Fruit fly (Drosophila melanogaster) whole organism, prepupa: ENCODE data around the gene CG34268.
A peak's percentile ranks its signal among the peaks of the same experiment; 100 is the strongest.

ENCODE experiments used
- Blimp-1 ChIP-seq: fragments of 200-800 bp; sonication (Bioruptor generic); optimal IDR thresholded peaks from 3 replicates; lab custom pipeline; 2017; ENCODE audit warnings: missing biosample characterization, missing genetic modification characterization, mild to moderate bottlenecking, moderate library complexity, missing genetic modification reagents
- CG10631 ChIP-seq: fragments of 200-800 bp; sonication (Bioruptor generic); optimal IDR thresholded peaks from 2 replicates; lab custom pipeline; 2016; ENCODE audit warnings: missing biosample characterization, missing genetic modification characterization
- CG11294 ChIP-seq: fragments of 200-800 bp; sonication (Bioruptor generic); IDR thresholded peaks from 2 replicates; pipeline ENCODE4 v1.3.6; 2022; ENCODE audit warnings: missing biosample characterization, missing genetic modification characterization
- CG11762 ChIP-seq: fragments of 200-800 bp; sonication (Bioruptor generic); optimal IDR thresholded peaks from 3 replicates; lab custom pipeline; 2016; ENCODE audit warnings: missing biosample characterization, missing genetic modification characterization; ENCODE audit not compliant: insufficient read depth
- CG15336 ChIP-seq: fragments of 200-800 bp; sonication (Bioruptor generic); IDR thresholded peaks from 2 replicates; pipeline ENCODE4 v1.3.6; 2022; ENCODE audit warnings: missing biosample characterization, missing genetic modification characterization
- CG1621 ChIP-seq: fragments of 200-800 bp; sonication (Bioruptor generic); optimal IDR thresholded peaks from 3 replicates; lab custom pipeline; 2018; ENCODE audit warnings: missing biosample characterization, mild to moderate bottlenecking, missing genetic modification characterization
- CG16779 ChIP-seq: fragments of 200-800 bp; sonication (Bioruptor generic); optimal IDR thresholded peaks from 3 replicates; lab custom pipeline; 2017; ENCODE audit warnings: missing biosample characterization, mild to moderate bottlenecking, missing genetic modification characterization
- CG31627 ChIP-seq: fragments of 200-800 bp; sonication (Bioruptor generic); optimal IDR thresholded peaks from 3 replicates; lab custom pipeline; 2016; ENCODE audit warnings: missing biosample characterization, missing genetic modification characterization
- CG32006 ChIP-seq: fragments of 200-800 bp; sonication (Bioruptor generic); optimal IDR thresholded peaks from 3 replicates; lab custom pipeline; 2017; ENCODE audit warnings: missing biosample characterization, mild to moderate bottlenecking, missing genetic modification characterization
- CG3919 ChIP-seq: fragments of 200-800 bp; sonication (Bioruptor generic); optimal IDR thresholded peaks from 3 replicates; lab custom pipeline; 2016; ENCODE audit warnings: missing biosample characterization, missing genetic modification characterization
- CG6163 ChIP-seq: fragments of 200-800 bp; sonication (Bioruptor generic); IDR thresholded peaks from 3 replicates; pipeline ENCODE4 v1.3.6; 2022; ENCODE audit warnings: missing biosample characterization, missing genetic modification characterization
- CG6854 ChIP-seq: fragments of 200-800 bp; sonication (Bioruptor generic); optimal IDR thresholded peaks from 2 replicates; lab custom pipeline; 2017; ENCODE audit warnings: missing biosample characterization, mild to moderate bottlenecking, missing genetic modification characterization
- CG8319 ChIP-seq: fragments of 200-800 bp; sonication (Bioruptor generic); optimal IDR thresholded peaks from 3 replicates; lab custom pipeline; 2016; ENCODE audit warnings: missing biosample characterization, missing genetic modification characterization
- CG9139 ChIP-seq: fragments of 200-800 bp; sonication (Bioruptor generic); optimal IDR thresholded peaks from 3 replicates; lab custom pipeline; 2017; ENCODE audit warnings: missing biosample characterization, mild to moderate bottlenecking, missing genetic modification characterization
- Eip78C ChIP-seq: fragments of 200-800 bp; sonication (Bioruptor generic); peaks from one replicate; lab custom pipeline; 2016; ENCODE audit warnings: missing biosample characterization, missing genetic modification characterization
- Eip93F ChIP-seq: fragments of 200-800 bp; sonication (Bioruptor generic); optimal IDR thresholded peaks from 2 replicates; lab custom pipeline; 2016; ENCODE audit warnings: missing biosample characterization, mild to moderate bottlenecking, missing genetic modification characterization
- Ets21C ChIP-seq: fragments of 200-800 bp; sonication (Bioruptor generic); optimal IDR thresholded peaks from 3 replicates; lab custom pipeline; 2016; ENCODE audit warnings: missing biosample characterization, missing genetic modification characterization
- Ets96B ChIP-seq: fragments of 200-800 bp; optimal IDR thresholded peaks from 2 replicates; lab custom pipeline; 2019; ENCODE audit warnings: missing biosample characterization, mild to moderate bottlenecking, missing genetic modification characterization, moderate library complexity
- Gug ChIP-seq: fragments of 200-800 bp; sonication (Bioruptor generic); IDR thresholded peaks from 2 replicates; pipeline ENCODE4 v1.3.6; 2022; ENCODE audit warnings: missing biosample characterization, missing genetic modification characterization
- Hr38 ChIP-seq: sonication (Bioruptor generic); optimal IDR thresholded peaks from 2 replicates; lab custom pipeline; 2016; ENCODE audit warnings: missing biosample characterization, missing genetic modification characterization
- Hr39 ChIP-seq: fragments of 200-800 bp; sonication (Bioruptor generic); optimal IDR thresholded peaks from 2 replicates; lab custom pipeline; 2016; ENCODE audit warnings: missing biosample characterization, missing genetic modification characterization
- Hr4 ChIP-seq: fragments of 200-800 bp; sonication (Bioruptor generic); optimal IDR thresholded peaks from 3 replicates; lab custom pipeline; 2016; ENCODE audit warnings: missing biosample characterization, missing genetic modification characterization
- Lpt ChIP-seq: fragments of 200-800 bp; sonication (Bioruptor generic); optimal IDR thresholded peaks from 3 replicates; lab custom pipeline; 2016; ENCODE audit warnings: missing biosample characterization, missing genetic modification characterization
- Met ChIP-seq: fragments of 200-800 bp; sonication (Bioruptor generic); optimal IDR thresholded peaks from 3 replicates; lab custom pipeline; 2016; ENCODE audit warnings: missing biosample characterization, missing genetic modification characterization
- OdsH ChIP-seq: fragments of 200-800 bp; sonication (Bioruptor generic); optimal IDR thresholded peaks from 3 replicates; lab custom pipeline; 2016; ENCODE audit warnings: missing biosample characterization, missing genetic modification characterization
- Smox ChIP-seq: fragments of 200-800 bp; sonication (Bioruptor generic); optimal IDR thresholded peaks from 3 replicates; lab custom pipeline; 2016; ENCODE audit warnings: missing biosample characterization, missing genetic modification characterization
- Sox102F ChIP-seq: fragments of 200-800 bp; sonication (Bioruptor generic); optimal IDR thresholded peaks from 2 replicates; lab custom pipeline; 2016; ENCODE audit warnings: missing biosample characterization, mild to moderate bottlenecking, missing genetic modification characterization
- Sox14 ChIP-seq: fragments of 200-800 bp; sonication (Bioruptor generic); optimal IDR thresholded peaks from 3 replicates; lab custom pipeline; 2016; ENCODE audit warnings: missing biosample characterization, missing genetic modification characterization
- acj6 ChIP-seq: fragments of 200-800 bp; sonication (Bioruptor generic); optimal IDR thresholded peaks from 3 replicates; lab custom pipeline; 2016; ENCODE audit warnings: missing biosample characterization, missing genetic modification characterization
- cyc ChIP-seq: fragments of 200-800 bp; sonication (Bioruptor generic); optimal IDR thresholded peaks from 3 replicates; lab custom pipeline; 2016; ENCODE audit warnings: missing biosample characterization, missing genetic modification characterization
- dac ChIP-seq: fragments of 200-800 bp; sonication (Bioruptor generic); optimal IDR thresholded peaks from 2 replicates; lab custom pipeline; 2017; ENCODE audit warnings: missing biosample characterization, mild to moderate bottlenecking, missing genetic modification characterization
- eg ChIP-seq: fragments of 200-800 bp; sonication (Bioruptor generic); IDR thresholded peaks from 3 replicates; pipeline ENCODE4 v1.3.6; 2022; ENCODE audit warnings: missing biosample characterization, missing genetic modification characterization
- esn ChIP-seq: fragments of 200-800 bp; sonication (Bioruptor generic); optimal IDR thresholded peaks from 2 replicates; lab custom pipeline; 2016; ENCODE audit warnings: missing biosample characterization, mild to moderate bottlenecking, missing genetic modification characterization, moderate library complexity
- fd59A ChIP-seq: fragments of 200-800 bp; sonication (Bioruptor generic); optimal IDR thresholded peaks from 2 replicates; lab custom pipeline; 2017; ENCODE audit warnings: missing biosample characterization, mild to moderate bottlenecking, missing genetic modification characterization, missing genetic modification reagents
- fd85E ChIP-seq: fragments of 200-800 bp; sonication (Bioruptor generic); optimal IDR thresholded peaks from 3 replicates; lab custom pipeline; 2016; ENCODE audit warnings: missing biosample characterization, missing genetic modification characterization
- fkh ChIP-seq: fragments of 200-800 bp; sonication (Bioruptor generic); optimal IDR thresholded peaks from 3 replicates; lab custom pipeline; 2017; ENCODE audit warnings: missing biosample characterization, mild to moderate bottlenecking, missing genetic modification characterization, moderate library complexity
- lz ChIP-seq: fragments of 200-800 bp; sonication (Bioruptor generic); optimal IDR thresholded peaks from 3 replicates; lab custom pipeline; 2016; ENCODE audit warnings: missing biosample characterization, missing genetic modification characterization
- net ChIP-seq: fragments of 200-800 bp; sonication (Bioruptor generic); optimal IDR thresholded peaks from 3 replicates; lab custom pipeline; 2016; ENCODE audit warnings: missing biosample characterization, missing genetic modification characterization
- pdm3 ChIP-seq: fragments of 200-800 bp; sonication (Bioruptor generic); optimal IDR thresholded peaks from 3 replicates; lab custom pipeline; 2016; ENCODE audit warnings: missing biosample characterization, missing genetic modification characterization
- ss ChIP-seq, 2 experiments: fragments of 200-800 bp; sonication (Bioruptor generic); optimal IDR thresholded peaks; 2 replicates in 1 of 2; 3 replicates in 1 of 2; lab custom pipeline; 2017 to 2018; ENCODE audit warnings: mild to moderate bottlenecking in 2 of 2, missing biosample characterization in 2 of 2, missing genetic modification characterization in 2 of 2, moderate library complexity in 1 of 2
- svp ChIP-seq: fragments of 200-800 bp; sonication (Bioruptor generic); peaks from one replicate; lab custom pipeline; 2016; ENCODE audit warnings: missing biosample characterization, missing genetic modification characterization
- topi ChIP-seq: fragments of 200-800 bp; sonication (Bioruptor generic); optimal IDR thresholded peaks from 3 replicates; lab custom pipeline; 2016; ENCODE audit warnings: missing biosample characterization, missing genetic modification characterization
- vri ChIP-seq: fragments of 200-800 bp; sonication (Bioruptor generic); optimal IDR thresholded peaks from 3 replicates; lab custom pipeline; 2016; ENCODE audit warnings: missing biosample characterization, mild to moderate bottlenecking, missing genetic modification characterization

CG34268 gene

dm6 chr3L:545512-546161, 44.9 kb downstream of the CG34268 start (continued):
- no peak for TF ChIP-seq fkh (GFP tag; lab: Kevin White, UChicago)
- peak; percentile 80 for TF ChIP-seq net (GFP tag; lab: Kevin White, UChicago)
- TF ChIP-seq CG1621 (tag; lab: Kevin White, UChicago): peak; percentile 75
- peak; percentile 90 for TF ChIP-seq pdm3
- TF ChIP-seq Met (GFP tag; lab: Kevin White, UChicago): peak; percentile 93
- TF ChIP-seq Lpt: peak; percentile 59
- peak; percentile 81 for TF ChIP-seq Ets96B (tag; lab: Kevin White, UChicago)
- peak; percentile 66 for TF ChIP-seq CG8319
- TF ChIP-seq CG9139 (GFP tag; lab: Kevin White, UChicago): peak; percentile 56
- TF ChIP-seq CG11762 (GFP tag; lab: Kevin White, UChicago): peak; percentile 66
- peak; percentile 75 for TF ChIP-seq Blimp-1 (GFP tag; lab: Kevin White, UChicago)
- peak; percentile 70 for TF ChIP-seq fd59A (GFP tag; lab: Kevin White, UChicago)
- peak; percentile 47 for TF ChIP-seq dac
- TF ChIP-seq CG6163 (GFP tag; lab: Robert Waterston, UW): peak; percentile 88
- peak; percentile 55 for TF ChIP-seq Gug (GFP tag; lab: Robert Waterston, UW)
- TF ChIP-seq ss (GFP tag; optimal IDR thresholded peaks at IDR 0.05; lab: Kevin White, UChicago): peak; percentile 25 to 83
- TF ChIP-seq CG32006 (GFP tag; lab: Kevin White, UChicago): peak; percentile 84
- peak; percentile 82 for TF ChIP-seq eg
- peak; percentile 92 for TF ChIP-seq Smox
- peak; percentile 95 for TF ChIP-seq Hr39 (GFP tag; lab: Kevin White, UChicago)
- TF ChIP-seq, all 60 proteins: peak for 58

dm6 chr3L:546819-547441, 46.2 kb downstream of the CG34268 start:
- TF ChIP-seq Sox14 (GFP tag; lab: Kevin White, UChicago): peak; percentile 3
- peak; percentile 29; the same call in 1 of the 2 replicates for TF ChIP-seq CG11294 (GFP tag; lab: Robert Waterston, UW)
- peak; percentile 34 for TF ChIP-seq OdsH (GFP tag; lab: Kevin White, UChicago)
- no peak for TF ChIP-seq CG10631 (GFP tag; lab: Kevin White, UChicago)
- peak; percentile 46 for TF ChIP-seq topi
- TF ChIP-seq Gug (GFP tag; lab: Robert Waterston, UW): peak; percentile 12; the same call in 1 of the 2 replicates
- peak; percentile 24 for TF ChIP-seq vri (GFP tag; lab: Kevin White, UChicago)
- peak; percentile 58 for TF ChIP-seq svp
- TF ChIP-seq acj6 (GFP tag; lab: Kevin White, UChicago): peak; percentile 6
- TF ChIP-seq ss (GFP tag; optimal IDR thresholded peaks at IDR 0.05; lab: Kevin White, UChicago): no peak
- no peak for TF ChIP-seq Blimp-1 (GFP tag; lab: Kevin White, UChicago)
- TF ChIP-seq Hr4 (GFP tag; lab: Kevin White, UChicago): peak; percentile 18
- no peak for TF ChIP-seq CG6854 (GFP tag; lab: Kevin White, UChicago)
- TF ChIP-seq CG3919 (GFP tag; lab: Kevin White, UChicago): no peak
- no peak for TF ChIP-seq Hr38
- TF ChIP-seq Eip78C (GFP tag; lab: Kevin White, UChicago): peak; percentile 65
- TF ChIP-seq Eip93F (GFP tag; lab: Kevin White, UChicago): no peak
- TF ChIP-seq Ets21C: peak; percentile 23
- TF ChIP-seq cyc: peak; percentile 50
- TF ChIP-seq lz (GFP tag; lab: Kevin White, UChicago): peak; percentile 31
- TF ChIP-seq Ets96B (tag; lab: Kevin White, UChicago): no peak
- no peak for TF ChIP-seq CG1621 (tag; lab: Kevin White, UChicago)
- TF ChIP-seq eg: peak; percentile 71
- peak; percentile 37; the same call in 1 of the 2 replicates for TF ChIP-seq CG15336
- TF ChIP-seq CG16779: no peak
- TF ChIP-seq CG31627 (GFP tag; lab: Kevin White, UChicago): peak; percentile 65
- peak; percentile 22 for TF ChIP-seq Sox102F (GFP tag; lab: Kevin White, UChicago)
- peak; percentile 64 for TF ChIP-seq Hr39 (GFP tag; lab: Kevin White, UChicago)
- TF ChIP-seq esn (GFP tag; lab: Kevin White, UChicago): peak; percentile 59
- TF ChIP-seq fd85E (GFP tag; lab: Kevin White, UChicago): no peak
- TF ChIP-seq pdm3: peak; percentile 44
- peak; percentile 89 for TF ChIP-seq fkh (GFP tag; lab: Kevin White, UChicago)
- TF ChIP-seq CG6163 (GFP tag; lab: Robert Waterston, UW): peak; percentile 54
